Worm (Caenorhabditis elegans): ENCODE measurements around the gene F23A7.1.

Gene F23A7.1

DNA sequence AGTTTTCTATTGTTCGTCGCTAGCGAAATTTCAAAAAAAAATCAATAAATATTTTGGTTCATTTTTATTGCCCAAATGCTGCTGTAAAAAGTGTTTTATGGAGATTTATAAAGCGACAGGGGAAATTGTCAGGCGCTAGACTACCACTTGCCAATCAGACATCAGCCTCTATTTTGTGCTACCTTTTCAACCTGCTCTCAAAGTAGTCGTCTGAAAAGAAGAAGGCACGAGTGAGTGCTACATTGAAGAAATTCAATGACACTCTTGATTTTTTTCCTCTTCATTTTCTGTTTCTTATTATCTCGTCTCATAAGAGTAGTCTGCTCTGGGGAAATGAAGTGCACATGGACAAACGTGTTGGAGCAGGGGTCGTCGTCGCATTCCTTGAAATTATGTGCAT lies 11.3 kb upstream of the F23A7.1 start (continued):
- TF ChIP-seq pbrm-1 (GFP tag; IDR thresholded peaks at IDR 0.05): no peak
- TF ChIP-seq T07F8.4 (tag; optimal IDR thresholded peaks at IDR 0.05): peak; percentile 20
- TF ChIP-seq egrh-3 (GFP tag; IDR thresholded peaks at IDR 0.05): no peak
- no peak for TF ChIP-seq hmg-20 (GFP tag; IDR thresholded peaks at IDR 0.05)
- TF ChIP-seq Y53G8AR.9 (GFP tag; conservative IDR thresholded peaks at IDR 0.05): no peak
- TF ChIP-seq hmg-1.2 (GFP tag; IDR thresholded peaks at IDR 0.05): peak; percentile 40

DNA sequence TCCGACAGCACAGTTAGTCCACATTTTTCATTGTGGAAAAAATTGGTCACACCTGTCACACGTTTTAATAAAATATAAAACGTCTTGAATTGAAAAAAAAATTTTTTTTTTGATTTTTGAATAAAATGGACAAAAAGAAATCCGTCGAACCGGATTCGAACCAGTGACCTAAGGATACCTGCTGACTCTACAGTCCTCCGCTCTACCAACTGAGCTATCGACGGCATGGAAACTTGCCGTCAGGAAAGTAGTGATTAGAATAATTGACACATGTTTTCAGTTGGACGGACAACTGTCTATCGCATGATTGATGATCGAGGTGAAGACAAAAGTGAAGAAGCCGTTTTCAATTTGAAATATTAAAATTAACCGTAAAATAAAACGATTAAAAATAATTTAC lies 9.1 kb upstream of the F23A7.1 start:
- TF ChIP-seq ztf-25 (GFP tag; IDR thresholded peaks at IDR 0.05) (0 out of 2 replicates have a peak, but pooled peaks have one; percentile 18), ekl-4 (GFP tag; IDR thresholded peaks at IDR 0.05) (no peak), F57C9.4 (tag; optimal IDR thresholded peaks at IDR 0.05) (no peak), mes-4 (tag; optimal IDR thresholded peaks at IDR 0.05) (no peak), cebp-2 (GFP tag; IDR thresholded peaks at IDR 0.05) (no peak), zfh-2 (GFP tag; conservative IDR thresholded peaks at IDR 0.05) (no peak), madf-10 (tag; optimal IDR thresholded peaks at IDR 0.05) (no peak), ztf-18 (tag; optimal IDR thresholded peaks at IDR 0.05) (no peak), ztf-26 (tag; optimal IDR thresholded peaks at IDR 0.05) (no peak), mxl-1 (tag; optimal IDR thresholded peaks at IDR 0.05) (no peak), tbp1 (GFP tag; optimal IDR thresholded peaks at IDR 0.05) (peak; percentile 87), ceh-27 (GFP tag; optimal IDR thresholded peaks at IDR 0.05) (no peak), ceh-79 (tag; optimal IDR thresholded peaks at IDR 0.05) (no peak), him-1 (tag; optimal IDR thresholded peaks at IDR 0.05) (peak; percentile 6), nhr-90 (tag; optimal IDR thresholded peaks at IDR 0.05) (no peak), B0336.3 (GFP tag; IDR thresholded peaks at IDR 0.05) (no peak), rec-8 (tag; optimal IDR thresholded peaks at IDR 0.05) (no peak), lin-40 (tag; optimal IDR thresholded peaks at IDR 0.05) (no peak), rpc-1 (optimal IDR thresholded peaks at IDR 0.05) (peak; percentile 63), rpc-1 (tag; optimal IDR thresholded peaks at IDR 0.05) (peak; percentile 77), lsy-27 (tag; optimal IDR thresholded peaks at IDR 0.05; ENCODE audit: borderline replicate concordance, insufficient read depth) (no peak), chd-7 (tag; optimal IDR thresholded peaks at IDR 0.05) (no peak), die-1 (tag; optimal IDR thresholded peaks at IDR 0.05) (peak; percentile 1), hlh-12 (tag; optimal IDR thresholded peaks at IDR 0.05) (no peak), nhr-27 (tag; optimal IDR thresholded peaks at IDR 0.05) (no peak), T26A5.8 (tag; optimal IDR thresholded peaks at IDR 0.05) (no peak), snpc-1.3 (tag; optimal IDR thresholded peaks at IDR 0.05; ENCODE audit: insufficient read depth) (peak; percentile 43), unc-62 (GFP tag; optimal IDR thresholded peaks at IDR 0.05) (no peak), D2030.7 (GFP tag; IDR thresholded peaks at IDR 0.05) (peak; percentile 40; the same call in 1 of the 2 replicates), hmg-1.2 (GFP tag; IDR thresholded peaks at IDR 0.05) (peak; percentile 32; the same call in 1 of the 2 replicates), hsf-1 (GFP tag; IDR thresholded peaks at IDR 0.05) (no peak), snpc-4 (GFP tag; optimal IDR thresholded peaks at IDR 0.05) (no peak), snpc-4 (tag; optimal IDR thresholded peaks at IDR 0.05) (peak in 1 of 4 experiments; percentile 13), bed-2 (GFP tag; IDR thresholded peaks at IDR 0.05) (no peak), snpc-1.1 (tag; optimal IDR thresholded peaks at IDR 0.05; ENCODE audit: insufficient read depth) (no peak), ztf-28 (GFP tag; IDR thresholded peaks at IDR 0.05) (no peak), C17E4.6 (GFP tag; IDR thresholded peaks at IDR 0.05) (no peak), F55B11.4 (tag; optimal IDR thresholded peaks at IDR 0.05; ENCODE audit: borderline replicate concordance, insufficient read depth) (no peak), F39B2.1 (GFP tag; IDR thresholded peaks at IDR 0.05) (no peak), sdz-38 (tag; optimal IDR thresholded peaks at IDR 0.05) (no peak), dpff-1 (tag; optimal IDR thresholded peaks at IDR 0.05) (no peak), F33H1.4 (GFP tag; IDR thresholded peaks at IDR 0.05) (no peak), ZK185.1 (tag; optimal IDR thresholded peaks at IDR 0.05; ENCODE audit: poor library complexity, severe bottlenecking) (no peak)
